Worm (Caenorhabditis elegans) whole organism, late embryonic: ENCODE measurements around the gene gro-1.

Experiments
- K09A11.1 ChIP-seq: sonication (generic microtip); optimal IDR thresholded peaks from 2 replicates; lab custom pipeline; 2017; ENCODE audit warnings: antibody characterized with exemption, mild to moderate bottlenecking, missing genetic modification characterization, missing compliant biosample characterization; ENCODE audit not compliant: insufficient read depth
- Y22D7AL.16 ChIP-seq: sonication (generic microtip); optimal IDR thresholded peaks from 2 replicates; lab custom pipeline; 2016; ENCODE audit warnings: missing genetic modification characterization, missing compliant biosample characterization
- ahr-1 ChIP-seq: sonication (generic microtip); optimal IDR thresholded peaks from 2 replicates; lab custom pipeline; 2016; ENCODE audit warnings: missing genetic modification characterization, missing compliant biosample characterization
- ama-1 ChIP-seq: fragments of 150-350 bp; optimal IDR thresholded peaks from 2 replicates; lab custom pipeline; 2014
- ceh-14 ChIP-seq: sonication (generic microtip); optimal IDR thresholded peaks from 2 replicates; lab custom pipeline; 2016; ENCODE audit warnings: missing genotype, missing genetic modification characterization, missing compliant biosample characterization
- ceh-19 ChIP-seq: fragments of 200-800 bp; sonication (Bioruptor generic); optimal IDR thresholded peaks from 2 replicates; lab custom pipeline; 2018; ENCODE audit warnings: mild to moderate bottlenecking, missing genetic modification characterization, missing compliant biosample characterization
- ceh-22 ChIP-seq: sonication (generic microtip); optimal IDR thresholded peaks from 2 replicates; lab custom pipeline; 2017; ENCODE audit warnings: missing biosample characterization, missing genetic modification characterization
- ceh-24 ChIP-seq: sonication (generic microtip); optimal IDR thresholded peaks from 2 replicates; lab custom pipeline; 2016; ENCODE audit warnings: mild to moderate bottlenecking, missing genetic modification characterization, missing compliant biosample characterization
- ceh-30 ChIP-seq: fragments of 150-350 bp; optimal IDR thresholded peaks from 2 replicates; lab custom pipeline; 2014; ENCODE audit warnings: missing biosample characterization, missing genetic modification characterization
- ceh-31 ChIP-seq: sonication (generic microtip); optimal IDR thresholded peaks from 2 replicates; lab custom pipeline; 2016; ENCODE audit warnings: missing genetic modification characterization, missing compliant biosample characterization
- ceh-34 ChIP-seq: sonication (generic microtip); optimal IDR thresholded peaks from 2 replicates; lab custom pipeline; 2016; ENCODE audit warnings: mild to moderate bottlenecking, missing genetic modification characterization, missing compliant biosample characterization
- ceh-45 ChIP-seq: fragments of 200-800 bp; sonication (Bioruptor generic); IDR thresholded peaks from 2 replicates; pipeline ENCODE4 v1.3.6; 2022; ENCODE audit warnings: missing genetic modification reagents, missing genetic modification characterization, missing compliant biosample characterization
- ceh-9 ChIP-seq: sonication (generic microtip); optimal IDR thresholded peaks from 2 replicates; lab custom pipeline; 2016; ENCODE audit warnings: mild to moderate bottlenecking, missing genetic modification characterization, inconsistent platforms, missing compliant biosample characterization
- dmd-4 ChIP-seq: sonication (generic microtip); optimal IDR thresholded peaks from 2 replicates; lab custom pipeline; 2016; ENCODE audit warnings: borderline replicate concordance, missing genetic modification characterization, missing compliant biosample characterization
- elt-4 ChIP-seq: sonication (generic microtip); optimal IDR thresholded peaks from 2 replicates; lab custom pipeline; 2016; ENCODE audit warnings: missing genetic modification characterization, missing compliant biosample characterization
- ets-4 ChIP-seq: sonication (generic microtip); optimal IDR thresholded peaks from 2 replicates; lab custom pipeline; 2016; ENCODE audit warnings: missing genetic modification characterization, missing compliant biosample characterization
- eyg-1 ChIP-seq: sonication (generic microtip); optimal IDR thresholded peaks from 2 replicates; lab custom pipeline; 2016; ENCODE audit warnings: missing genotype, missing genetic modification characterization, missing compliant biosample characterization
- gmeb-2 ChIP-seq: sonication (generic microtip); optimal IDR thresholded peaks from 2 replicates; lab custom pipeline; 2016; ENCODE audit warnings: missing genetic modification characterization, inconsistent platforms, missing compliant biosample characterization
- hlh-13 ChIP-seq: fragments of 200-800 bp; sonication (Bioruptor generic); optimal IDR thresholded peaks from 2 replicates; lab custom pipeline; 2018; ENCODE audit warnings: mild to moderate bottlenecking, missing genetic modification characterization, missing compliant biosample characterization
- hlh-15 ChIP-seq: sonication (generic microtip); optimal IDR thresholded peaks from 2 replicates; lab custom pipeline; 2016; ENCODE audit warnings: missing genetic modification characterization, missing compliant biosample characterization
- hlh-6 ChIP-seq: sonication (generic microtip); optimal IDR thresholded peaks from 2 replicates; lab custom pipeline; 2016; ENCODE audit warnings: missing genotype, missing genetic modification characterization, missing compliant biosample characterization
- lim-6 ChIP-seq: sonication (generic microtip); optimal IDR thresholded peaks from 2 replicates; lab custom pipeline; 2016; ENCODE audit warnings: missing genetic modification characterization, missing compliant biosample characterization
- lin-11 ChIP-seq: fragments of 200-800 bp; sonication (Bioruptor generic); optimal IDR thresholded peaks from 2 replicates; lab custom pipeline; 2018; ENCODE audit warnings: mild to moderate bottlenecking, missing genetic modification characterization, missing compliant biosample characterization
- nfya-1 ChIP-seq: sonication (generic microtip); optimal IDR thresholded peaks from 2 replicates; lab custom pipeline; 2017; ENCODE audit warnings: missing genetic modification characterization, mild to moderate bottlenecking, missing compliant biosample characterization, antibody characterized with exemption, moderate library complexity
- nhr-11 ChIP-seq: fragments of 150-350 bp; optimal IDR thresholded peaks from 2 replicates; lab custom pipeline; 2014; ENCODE audit warnings: missing biosample characterization, missing genetic modification characterization
- nhr-232 ChIP-seq: sonication (generic microtip); optimal IDR thresholded peaks from 2 replicates; lab custom pipeline; 2016; ENCODE audit warnings: missing genetic modification characterization, missing compliant biosample characterization
- pax-1 ChIP-seq: fragments of 150-350 bp; optimal IDR thresholded peaks from 2 replicates; lab custom pipeline; 2014; ENCODE audit warnings: missing biosample characterization, missing genetic modification characterization
- pha-2 ChIP-seq: sonication (generic microtip); optimal IDR thresholded peaks from 2 replicates; lab custom pipeline; 2017; ENCODE audit warnings: mild to moderate bottlenecking, missing genetic modification characterization, missing compliant biosample characterization
- pqm-1 ChIP-seq: sonication (generic microtip); optimal IDR thresholded peaks from 2 replicates; lab custom pipeline; 2016; ENCODE audit warnings: missing genetic modification characterization, missing compliant biosample characterization
- pros-1 ChIP-seq: fragments of 150-350 bp; optimal IDR thresholded peaks from 2 replicates; lab custom pipeline; 2014; ENCODE audit warnings: missing biosample characterization, missing genetic modification reagents, missing genetic modification characterization
- rnt-1 ChIP-seq: sonication (generic microtip); optimal IDR thresholded peaks from 2 replicates; lab custom pipeline; 2016; ENCODE audit warnings: missing genetic modification characterization, missing compliant biosample characterization
- sox-2 ChIP-seq: fragments of 200-800 bp; sonication (Bioruptor generic); IDR thresholded peaks from 2 replicates; pipeline ENCODE4 v1.3.6; 2022; ENCODE audit warnings: missing genetic modification reagents, missing genetic modification characterization, missing compliant biosample characterization
- sox-4 ChIP-seq: sonication (generic microtip); optimal IDR thresholded peaks from 2 replicates; lab custom pipeline; 2017; ENCODE audit warnings: mild to moderate bottlenecking, missing genetic modification characterization, inconsistent platforms, missing compliant biosample characterization
- tbx-2 ChIP-seq: sonication (generic microtip); optimal IDR thresholded peaks from 2 replicates; lab custom pipeline; 2016; ENCODE audit warnings: missing genetic modification characterization, missing compliant biosample characterization
- unc-3 ChIP-seq, 2 experiments: fragments of 200-800 bp in 1 of 2; sonication (Bioruptor generic) in 1 of 2; sonication (generic microtip) in 1 of 2; conservative IDR thresholded peaks in 1 of 2; optimal IDR thresholded peaks in 1 of 2; 2 replicates each; pipeline versions ENCODE4 v1.3.6 to Lab custom; 2016 to 2022; ENCODE audit warnings: missing compliant biosample characterization in 2 of 2, missing genetic modification characterization in 2 of 2, missing genetic modification reagents in 1 of 2
- unc-55 ChIP-seq: sonication (generic microtip); optimal IDR thresholded peaks from 2 replicates; lab custom pipeline; 2017; ENCODE audit warnings: missing biosample characterization, missing genetic modification reagents, missing genetic modification characterization
- unc-86 ChIP-seq: sonication (generic microtip); optimal IDR thresholded peaks from 2 replicates; lab custom pipeline; 2016; ENCODE audit warnings: missing genetic modification characterization, missing compliant biosample characterization
- ztf-16 ChIP-seq: sonication (generic microtip); optimal IDR thresholded peaks from 2 replicates; lab custom pipeline; 2017; ENCODE audit warnings: missing genetic modification characterization, missing compliant biosample characterization

Gene gro-1

DNA sequence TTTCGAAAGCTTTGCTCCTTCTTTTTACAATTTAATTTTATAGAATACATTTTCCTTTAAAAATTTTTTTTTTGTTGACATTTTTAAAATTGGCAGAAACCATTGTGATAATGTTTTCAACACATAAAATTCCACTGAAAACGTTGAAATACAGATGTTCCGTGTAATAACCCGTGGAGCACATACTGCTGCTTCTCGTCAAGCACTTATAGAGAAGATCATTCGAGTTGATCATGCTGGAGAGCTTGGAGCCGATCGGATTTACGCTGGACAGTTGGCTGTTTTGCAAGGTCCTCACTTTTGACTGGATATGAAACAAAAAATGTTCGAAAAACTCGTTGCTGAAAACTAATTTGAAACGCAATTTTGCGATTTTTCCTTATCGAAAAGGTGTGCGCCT is 12.8 kb downstream of the gro-1 start, which contains the start of gene clk-1:
TSS of gene clk-1 (plus strand) at position 155 of the 400 bp plus-strand sequence.
- TF ChIP-seq ceh-9: no peak
- no peak for TF ChIP-seq nfya-1 (tag; lab: Kevin White, UChicago)
- no peak for TF ChIP-seq K09A11.1 (tag; lab: Kevin White, UChicago)
- no peak for TF ChIP-seq unc-86
- TF ChIP-seq nhr-232 (tag; lab: Kevin White, UChicago): no peak
- TF ChIP-seq hlh-6 (tag; lab: Kevin White, UChicago): no peak
- TF ChIP-seq ceh-30 (tag; lab: Kevin White, UChicago): no peak
- no peak for TF ChIP-seq pqm-1 (tag; lab: Kevin White, UChicago)

ce11 chrIII:5280228-5280627 is 15.3 kb downstream of the gro-1 start:
- TF ChIP-seq Y22D7AL.16 (no peak), ama-1 (lab: Kevin White, UChicago) (no peak), unc-55 (GFP tag; lab: Kevin White, UChicago) (no peak), pha-2 (tag; lab: Kevin White, UChicago) (no peak), ceh-14 (tag; lab: Kevin White, UChicago) (no peak), hlh-15 (no peak), ceh-22 (tag; lab: Kevin White, UChicago) (no peak), rnt-1 (tag; lab: Kevin White, UChicago) (no peak), ceh-19 (no peak), hlh-6 (tag; lab: Kevin White, UChicago) (no peak), hlh-13 (GFP tag; lab: Kevin White, UChicago) (no peak), nhr-11 (tag; lab: Kevin White, UChicago) (no peak), ahr-1 (no peak)
- TF ChIP-seq, all 69 proteins: peak for 0

ce11 chrIII:5285484-5285883 is 20.6 kb downstream of the gro-1 start:
- TF ChIP-seq unc-86: no peak
- TF ChIP-seq ceh-31 (tag; lab: Kevin White, UChicago): no peak
- no peak for TF ChIP-seq nfya-1 (tag; lab: Kevin White, UChicago)
- no peak for TF ChIP-seq ets-4 (tag; lab: Kevin White, UChicago)
- TF ChIP-seq Y22D7AL.16: no peak
- no peak for TF ChIP-seq ceh-45 (GFP tag; lab: Robert Waterston, UW)
- TF ChIP-seq sox-2 (GFP tag; lab: Robert Waterston, UW): no peak
- no peak for TF ChIP-seq unc-55 (GFP tag; lab: Kevin White, UChicago)
- no peak for TF ChIP-seq gmeb-2 (tag; lab: Kevin White, UChicago)
- TF ChIP-seq nhr-11 (tag; lab: Kevin White, UChicago): no peak
- TF ChIP-seq hlh-15: no peak
- no peak for TF ChIP-seq unc-3 (GFP tag; conservative IDR thresholded peaks at IDR 0.05; lab: Robert Waterston, UW)
- no peak for TF ChIP-seq unc-3 (tag; optimal IDR thresholded peaks at IDR 0.05; lab: Kevin White, UChicago)
- TF ChIP-seq dmd-4 (tag; lab: Kevin White, UChicago): no peak
- TF ChIP-seq lin-11: no peak
- TF ChIP-seq lim-6 (tag; lab: Kevin White, UChicago): no peak
- no peak for TF ChIP-seq rnt-1 (tag; lab: Kevin White, UChicago)
- TF ChIP-seq ceh-9: no peak

DNA sequence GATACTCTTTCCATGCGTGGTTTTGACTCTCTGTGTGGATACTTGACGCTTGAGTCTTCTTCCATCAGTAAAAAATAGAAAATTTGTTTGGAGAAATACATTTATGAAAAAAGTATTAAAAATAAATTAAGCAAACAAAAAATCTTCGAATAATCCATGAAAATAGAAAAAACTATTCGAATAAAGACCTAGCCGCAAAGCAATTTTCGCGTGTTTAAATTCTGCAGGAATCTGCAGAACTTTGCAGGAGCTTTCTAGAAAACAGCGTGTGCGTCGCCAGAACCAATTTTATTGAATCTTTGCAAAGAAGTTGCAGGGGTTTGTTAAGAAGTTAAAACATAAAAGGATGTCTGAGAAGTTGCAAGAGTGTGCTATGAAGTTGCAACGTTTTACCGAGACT is 21.3 kb downstream of the gro-1 start, which contains the start of gene ZC395.11:
TSS of gene ZC395.11 (minus strand) at position 101 of the 400 bp plus-strand sequence.
- TF ChIP-seq elt-4 (tag; lab: Kevin White, UChicago): no peak
- TF ChIP-seq lim-6 (tag; lab: Kevin White, UChicago): no peak
- no peak for TF ChIP-seq ceh-24 (tag; lab: Kevin White, UChicago)
- no peak for TF ChIP-seq eyg-1 (tag; lab: Kevin White, UChicago)
- TF ChIP-seq unc-86: no peak
- TF ChIP-seq nfya-1 (tag; lab: Kevin White, UChicago): no peak

ce11 chrIII:5287877-5288276 is 23.0 kb downstream of the gro-1 start, which contains the start of gene T15B12.1:
TSS of gene T15B12.1 (plus strand) at chrIII:5288177.
- TF ChIP-seq ceh-31 (tag; lab: Kevin White, UChicago): no peak
- TF ChIP-seq lim-6 (tag; lab: Kevin White, UChicago): no peak
- no peak for TF ChIP-seq dmd-4 (tag; lab: Kevin White, UChicago)
- no peak for TF ChIP-seq pqm-1 (tag; lab: Kevin White, UChicago)
- TF ChIP-seq hlh-15: no peak
- TF ChIP-seq pax-1 (tag; lab: Kevin White, UChicago): no peak
- no peak for TF ChIP-seq sox-4 (tag; lab: Kevin White, UChicago)
- TF ChIP-seq tbx-2 (tag; lab: Kevin White, UChicago): no peak
- TF ChIP-seq ceh-24 (tag; lab: Kevin White, UChicago): no peak
- TF ChIP-seq ceh-34 (tag; lab: Kevin White, UChicago): no peak
- TF ChIP-seq ztf-16 (tag; lab: Kevin White, UChicago): no peak
- TF ChIP-seq pros-1: no peak
